Worm (Caenorhabditis elegans) whole organism, young adult: ENCODE results near the gene Y38C1BA.1.

Source experiments
- B0261.1 ChIP-seq: sonication (generic microtip); optimal IDR thresholded peaks from 2 replicates; lab custom pipeline; 2016; ENCODE audit warnings: mild to moderate bottlenecking, missing genetic modification characterization, moderate library complexity, missing compliant biosample characterization
- ceh-58 ChIP-seq: fragments of 200-800 bp; sonication (Bioruptor generic); IDR thresholded peaks from 2 replicates; pipeline ENCODE4 v1.3.6; 2022; ENCODE audit warnings: missing genetic modification characterization, missing compliant biosample characterization
- efl-1 ChIP-seq: fragments of 150-350 bp; optimal IDR thresholded peaks from 2 replicates; lab custom pipeline; 2014; ENCODE audit warnings: missing biosample characterization, missing genetic modification reagents, missing genetic modification characterization
- ets-4 ChIP-seq: fragments of 200-800 bp; sonication (Bioruptor generic); optimal IDR thresholded peaks from 2 replicates; lab custom pipeline; 2018; ENCODE audit warnings: mild to moderate bottlenecking, missing genetic modification characterization, missing compliant biosample characterization
- hsf-1 ChIP-seq: fragments of 200-800 bp; sonication (Bioruptor generic); IDR thresholded peaks from 2 replicates; pipeline ENCODE4 v1.3.6; 2022; ENCODE audit warnings: missing genetic modification reagents, missing genetic modification characterization, missing compliant biosample characterization

DNA sequence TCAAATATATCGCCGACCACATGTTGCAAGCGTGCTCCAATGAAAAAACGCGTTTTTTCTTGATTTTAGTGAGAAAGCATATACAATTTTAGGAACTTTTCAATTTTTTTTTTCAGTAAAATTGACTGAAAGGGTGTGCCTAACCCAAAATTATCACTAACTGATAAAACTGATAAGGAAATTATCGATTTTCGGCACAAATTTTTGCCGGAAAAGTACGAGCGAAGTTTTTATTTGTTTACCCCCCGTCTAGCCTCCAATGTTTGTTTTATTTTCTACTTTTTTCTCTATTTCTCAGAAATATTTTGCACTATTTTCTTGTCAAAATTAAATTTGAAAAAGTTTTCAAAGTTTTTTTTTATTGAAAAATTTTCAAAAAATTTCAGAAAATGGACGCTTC is 30.5 kb upstream of the Y38C1BA.1 start, which contains the start of gene ccm-2:
- TF ChIP-seq ceh-58 (no peak), hsf-1 (GFP tag; lab: Robert Waterston, UW) (no peak), efl-1 (GFP tag; lab: Kevin White, UChicago) (no peak), B0261.1 (tag; lab: Kevin White, UChicago) (no peak), ets-4 (no peak)
